Worm (Caenorhabditis elegans): ENCODE results near the gene cnc-2.

- TF ChIP-seq dao-5 (tag; optimal IDR thresholded peaks at IDR 0.05) (no peak), him-1 (tag; optimal IDR thresholded peaks at IDR 0.05) (no peak), W03F9.2 (tag; optimal IDR thresholded peaks at IDR 0.05) (no peak)
These were observed 24.4 kb downstream of the cnc-2 start, which contains the start of gene R12A1.3 for ce11 chrV:1425595-1425994.

Data from whole organism, L4/young adult.